Worm (Caenorhabditis elegans) whole organism, L4/young adult: ENCODE results near the gene egl-13.

ENCODE experiments used
- W03F9.2 ChIP-seq: fragments of 150-350 bp; optimal IDR thresholded peaks from 2 replicates; lab custom pipeline; 2014; ENCODE audit warnings: missing biosample characterization, missing genetic modification characterization
- dao-5 ChIP-seq: sonication (generic microtip); optimal IDR thresholded peaks from 2 replicates; lab custom pipeline; 2016; ENCODE audit warnings: missing genotype, missing genetic modification characterization, moderate library complexity, missing compliant biosample characterization
- him-1 ChIP-seq: sonication (generic microtip); optimal IDR thresholded peaks from 2 replicates; lab custom pipeline; 2016; ENCODE audit warnings: missing genotype, missing genetic modification reagents, missing genetic modification characterization, missing compliant biosample characterization

Gene egl-13

ce11 chrX:5663537-5663936, at the start of gene egl-13:
egl-13 (plus strand) TSS chrX:5663837.
- TF ChIP-seq W03F9.2 (tag; lab: Kevin White, UChicago), result no peak
- no peak for TF ChIP-seq dao-5 (tag; lab: Kevin White, UChicago)
- no peak for TF ChIP-seq him-1 (tag; lab: Kevin White, UChicago)

DNA sequence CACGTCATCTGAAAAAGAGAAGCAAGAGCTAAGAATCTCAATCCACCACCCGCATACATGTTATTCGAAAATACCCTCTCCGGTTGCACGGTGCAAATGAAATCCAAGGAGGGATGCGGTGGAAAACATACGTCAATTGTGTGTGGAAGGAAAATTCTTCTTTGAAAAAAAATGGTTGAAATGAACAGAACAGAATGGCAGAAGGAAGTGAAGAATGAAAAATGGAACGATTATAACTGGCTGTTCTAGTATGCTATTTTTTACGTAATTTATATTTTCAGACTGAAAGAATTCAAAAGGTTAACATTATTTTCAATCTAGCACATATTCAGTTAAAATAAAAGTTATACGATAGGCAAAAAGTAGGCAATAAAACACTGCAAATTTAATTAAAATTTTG, 47.6 kb upstream of the egl-13 start:
- no peak for TF ChIP-seq W03F9.2 (tag; lab: Kevin White, UChicago)
- no peak for TF ChIP-seq dao-5 (tag; lab: Kevin White, UChicago)
- no peak for TF ChIP-seq him-1 (tag; lab: Kevin White, UChicago)

ce11 chrX:5621793-5622192, 41.8 kb upstream of the egl-13 start:
- TF ChIP-seq him-1 (tag; lab: Kevin White, UChicago) (no peak), dao-5 (tag; lab: Kevin White, UChicago) (no peak), W03F9.2 (tag; lab: Kevin White, UChicago) (no peak)

DNA sequence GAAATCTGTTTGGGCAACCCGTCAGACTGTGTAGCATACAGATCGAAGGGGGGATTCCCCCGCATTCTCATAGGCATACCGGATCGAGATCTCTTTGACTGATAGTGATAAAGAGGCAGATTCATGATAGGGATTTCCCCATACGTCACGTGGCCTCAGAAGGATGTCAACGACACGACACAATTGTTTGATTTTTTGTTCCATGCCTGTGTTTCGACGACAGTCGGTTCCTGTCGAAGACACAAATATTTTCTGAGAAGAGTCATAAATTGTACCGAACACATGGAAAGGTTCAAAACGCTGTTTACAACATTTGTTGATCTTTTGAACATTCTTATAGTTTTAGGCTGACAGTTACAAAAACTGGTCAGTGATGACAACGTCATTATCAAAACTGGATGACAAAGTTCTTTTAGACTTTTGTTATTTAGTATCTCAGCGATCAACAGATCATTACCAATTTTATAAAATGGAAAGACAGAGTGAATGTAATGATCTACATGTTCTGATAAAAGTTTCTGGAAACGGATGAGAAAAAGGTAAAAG, 35.1 kb upstream of the egl-13 start:
- TF ChIP-seq dao-5 (tag; lab: Kevin White, UChicago), result no peak

- TF ChIP-seq dao-5 (tag; lab: Kevin White, UChicago) (no peak), him-1 (tag; lab: Kevin White, UChicago) (no peak), W03F9.2 (tag; lab: Kevin White, UChicago) (no peak)
These were observed 33.7 kb upstream of the egl-13 start, which contains the start of gene argn-1 for ce11 chrX:5629941-5630340. argn-1 (plus strand) TSS chrX:5630023.

DNA sequence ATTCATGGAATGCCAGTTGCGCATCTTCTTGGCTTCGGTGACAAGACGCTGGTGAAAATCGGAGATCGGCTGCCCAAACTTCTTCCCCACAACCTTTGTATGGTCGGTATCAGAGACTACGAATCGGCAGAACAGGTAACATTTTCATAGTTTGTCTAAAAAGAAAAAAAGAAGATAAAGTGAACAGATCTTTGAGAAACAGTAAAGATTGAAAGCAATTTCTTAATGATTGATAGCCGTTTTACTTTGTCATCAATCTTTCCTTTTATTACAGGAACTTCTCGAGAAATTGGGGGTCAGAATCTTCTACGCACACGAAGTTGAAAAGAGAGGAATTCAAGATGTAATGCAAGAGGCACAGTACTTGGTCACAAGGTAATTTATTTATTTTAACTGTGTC, 32.6 kb upstream of the egl-13 start:
- TF ChIP-seq W03F9.2 (tag; lab: Kevin White, UChicago) (no peak), him-1 (tag; lab: Kevin White, UChicago) (no peak), dao-5 (tag; lab: Kevin White, UChicago) (no peak)

- no peak for TF ChIP-seq W03F9.2 (tag; lab: Kevin White, UChicago)
- no peak for TF ChIP-seq him-1 (tag; lab: Kevin White, UChicago)
- TF ChIP-seq dao-5 (tag; lab: Kevin White, UChicago), result no peak
These were observed 32.0 kb upstream of the egl-13 start, which contains the start of gene T22B7.8 for ce11 chrX:5631626-5632025. T22B7.8 (plus strand) TSS chrX:5631926.

ce11 chrX:5639562-5639961, 24.1 kb upstream of the egl-13 start:
- TF ChIP-seq him-1 (tag; lab: Kevin White, UChicago), result no peak
- no peak for TF ChIP-seq dao-5 (tag; lab: Kevin White, UChicago)
- TF ChIP-seq W03F9.2 (tag; lab: Kevin White, UChicago), result no peak

DNA sequence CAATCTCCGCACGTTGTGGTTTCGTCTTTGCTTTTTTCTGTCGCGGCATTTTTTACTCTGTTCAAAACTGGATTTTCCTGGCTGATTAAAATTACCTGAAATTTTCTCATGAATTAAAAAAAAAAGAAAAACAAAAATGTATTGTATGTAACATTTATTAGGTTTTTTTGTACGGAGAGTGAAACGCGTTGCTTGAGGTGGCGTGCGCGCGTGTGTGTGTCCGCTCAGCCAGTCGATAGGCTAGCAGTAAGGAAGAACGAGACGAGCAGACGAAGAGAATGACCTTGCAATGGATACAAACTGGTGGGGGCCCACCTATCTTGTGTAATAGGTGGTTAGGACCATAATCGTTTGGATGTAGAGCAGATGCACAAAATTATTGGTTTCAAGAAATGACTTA, 22.3 kb upstream of the egl-13 start, which contains the start of gene T22B7.4:
Gene T22B7.4, minus strand, starts transcription at position 101 of the 400 bp plus-strand sequence.
- TF ChIP-seq him-1 (tag; lab: Kevin White, UChicago) (no peak), W03F9.2 (tag; lab: Kevin White, UChicago) (no peak), dao-5 (tag; lab: Kevin White, UChicago) (no peak)

DNA sequence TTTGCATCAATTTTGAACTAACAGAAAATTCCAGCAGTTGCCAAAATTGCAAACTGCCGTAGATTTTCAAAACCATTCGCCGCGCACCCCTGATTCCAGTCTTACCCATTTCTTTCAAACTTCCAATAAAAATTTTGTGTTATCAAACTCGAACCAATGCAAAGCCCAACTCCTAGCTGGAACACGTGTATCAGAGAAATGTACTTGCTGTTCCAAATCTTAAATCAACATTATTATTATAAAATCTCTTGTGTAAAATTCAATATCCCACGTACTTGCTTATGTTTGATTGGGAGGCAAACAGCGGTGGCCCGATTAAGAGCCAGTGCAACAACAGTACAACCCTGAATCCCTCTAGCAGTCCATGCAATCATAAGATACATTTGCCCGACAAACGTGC, 19.5 kb upstream of the egl-13 start:
- no peak for TF ChIP-seq W03F9.2 (tag; lab: Kevin White, UChicago)

DNA sequence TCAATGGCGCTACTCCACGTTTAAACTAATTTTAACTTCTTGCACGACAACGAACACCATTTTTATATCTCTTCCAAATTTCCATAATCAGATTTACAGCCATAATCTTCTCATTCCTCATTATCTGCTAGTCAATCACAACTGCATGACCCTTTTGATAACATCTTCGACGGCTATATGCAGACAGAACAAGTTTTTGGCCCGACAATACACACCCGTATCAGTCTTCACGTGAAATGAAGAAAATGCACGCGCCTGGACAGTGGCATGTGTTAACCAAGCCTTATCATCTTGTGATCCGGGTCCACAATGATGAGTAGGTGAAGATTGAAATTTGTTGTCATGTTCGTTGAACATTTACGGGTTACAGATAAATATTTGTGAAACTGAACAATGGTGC, 18.0 kb upstream of the egl-13 start:
- no peak for TF ChIP-seq him-1 (tag; lab: Kevin White, UChicago)

ce11 chrX:5646951-5647423, 16.6 kb upstream of the egl-13 start, which contains the start of gene T22B7.3:
T22B7.3 (plus strand) TSS chrX:5647373.
- TF ChIP-seq dao-5 (tag; lab: Kevin White, UChicago) (no peak), him-1 (tag; lab: Kevin White, UChicago) (no peak), W03F9.2 (tag; lab: Kevin White, UChicago) (no peak)

ce11 chrX:5647884-5648283, 15.8 kb upstream of the egl-13 start, which contains the start of gene srv-7:
srv-7 (minus strand) TSS chrX:5647984.
- TF ChIP-seq W03F9.2 (tag; lab: Kevin White, UChicago), result no peak
- no peak for TF ChIP-seq dao-5 (tag; lab: Kevin White, UChicago)
- TF ChIP-seq him-1 (tag; lab: Kevin White, UChicago), result no peak

DNA sequence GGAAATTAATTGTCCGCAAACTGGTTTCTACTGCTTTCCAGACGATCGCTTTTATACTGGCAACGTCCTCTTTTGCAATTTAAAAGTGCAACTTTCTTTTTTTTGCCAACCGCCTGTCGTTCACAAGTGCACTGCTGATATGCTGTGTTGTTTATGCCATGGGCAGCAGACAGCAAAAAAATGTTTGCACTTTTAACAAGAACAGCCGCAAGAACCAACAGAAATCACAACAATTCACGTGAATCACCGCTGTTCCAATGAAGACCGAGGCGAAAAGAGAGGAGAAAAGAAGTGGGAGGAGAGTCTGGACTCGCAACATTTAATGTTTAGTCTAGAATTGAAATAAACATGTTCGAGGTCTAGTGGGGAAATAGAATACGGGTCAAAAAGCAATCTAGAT, 9.8 kb upstream of the egl-13 start, which contains the start of gene T22B7.7:
Gene T22B7.7, minus strand, starts transcription at position 262 of the 400 bp plus-strand sequence.
- TF ChIP-seq W03F9.2 (tag; lab: Kevin White, UChicago) (no peak), dao-5 (tag; lab: Kevin White, UChicago) (no peak), him-1 (tag; lab: Kevin White, UChicago) (no peak)
